Fruit fly (Drosophila melanogaster) whole organism, embryonic: ENCODE measurements around the gene CG13085.

Experiments used
- B-H1 ChIP-seq: fragments of 200-800 bp; sonication (Bioruptor generic); IDR thresholded peaks from 3 replicates; pipeline ENCODE4 v1.3.6; 2022; ENCODE audit warnings: missing biosample characterization, missing genetic modification characterization
- CG13287 ChIP-seq: fragments of 200-800 bp; sonication (Bioruptor generic); IDR thresholded peaks from 2 replicates; pipeline ENCODE4 v1.3.6; 2022; ENCODE audit warnings: missing biosample characterization, missing genetic modification characterization; ENCODE audit not compliant: partially characterized antibody
- CG15073 ChIP-seq: fragments of 200-800 bp; sonication (Bioruptor generic); optimal IDR thresholded peaks from 2 replicates; lab custom pipeline; 2016; ENCODE audit warnings: missing biosample characterization, missing genetic modification characterization
- CG2129 ChIP-seq: fragments of 200-800 bp; sonication (Bioruptor generic); IDR thresholded peaks from 2 replicates; pipeline ENCODE4 v1.3.6; 2022; ENCODE audit warnings: missing biosample characterization, missing genetic modification characterization; ENCODE audit not compliant: partially characterized antibody
- CG2678 ChIP-seq: fragments of 200-800 bp; sonication (Bioruptor generic); optimal IDR thresholded peaks from 3 replicates; lab custom pipeline; 2019; ENCODE audit warnings: missing biosample characterization, mild to moderate bottlenecking, missing genetic modification characterization, moderate library complexity
- CG3726 ChIP-seq: fragments of 200-800 bp; sonication (Bioruptor generic); IDR thresholded peaks from 3 replicates; pipeline ENCODE4, ENCODE4 v1.3.6; 2022; ENCODE audit warnings: missing biosample characterization, missing genetic modification characterization
- CG3847 ChIP-seq: fragments of 200-800 bp; sonication (Bioruptor generic); IDR thresholded peaks from 2 replicates; pipeline ENCODE4 v1.3.6; 2022; ENCODE audit warnings: missing biosample characterization, missing genetic modification characterization
- CG4730 ChIP-seq: fragments of 200-800 bp; sonication (Bioruptor generic); IDR thresholded peaks from 2 replicates; pipeline ENCODE4 v1.3.6; 2022; ENCODE audit warnings: missing biosample characterization, missing genetic modification characterization
- CG7745 ChIP-seq: fragments of 200-800 bp; sonication (Bioruptor generic); optimal IDR thresholded peaks from 2 replicates; lab custom pipeline; 2018; ENCODE audit warnings: missing biosample characterization, mild to moderate bottlenecking, missing genetic modification characterization, moderate library complexity
- CG7786 ChIP-seq: fragments of 200-800 bp; sonication (Bioruptor generic); optimal IDR thresholded peaks from 2 replicates; lab custom pipeline; 2016; ENCODE audit warnings: missing biosample characterization, missing genetic modification characterization
- Dip3 ChIP-seq: fragments of 200-800 bp; sonication (Bioruptor generic); optimal IDR thresholded peaks from 3 replicates; lab custom pipeline; 2016; ENCODE audit warnings: missing biosample characterization, missing genetic modification characterization
- Dll ChIP-seq: fragments of 200-800 bp; sonication (Bioruptor generic); IDR thresholded peaks from 4 replicates; pipeline ENCODE4 v1.3.6; 2022; ENCODE audit warnings: missing biosample characterization, missing genetic modification characterization; ENCODE audit not compliant: partially characterized antibody
- Dp ChIP-seq: fragments of 200-800 bp; sonication (Bioruptor generic); optimal IDR thresholded peaks from 2 replicates; lab custom pipeline; 2018; ENCODE audit warnings: missing biosample characterization, mild to moderate bottlenecking, missing genetic modification characterization, moderate library complexity
- E2f2 ChIP-seq: fragments of 200-800 bp; sonication (Bioruptor generic); IDR thresholded peaks from 2 replicates; pipeline ENCODE4 v1.3.6; 2022; ENCODE audit warnings: missing biosample characterization, missing genetic modification characterization
- Ets97D ChIP-seq: fragments of 200-800 bp; sonication (Bioruptor generic); optimal IDR thresholded peaks from 3 replicates; lab custom pipeline; 2016; ENCODE audit warnings: missing biosample characterization, missing genetic modification characterization
- H15 ChIP-seq: fragments of 200-800 bp; sonication (Bioruptor generic); IDR thresholded peaks from 3 replicates; pipeline ENCODE4 v1.3.6; 2022; ENCODE audit warnings: missing biosample characterization, missing genetic modification characterization
- Med ChIP-seq: fragments of 200-800 bp; sonication (Bioruptor generic); peaks from one replicate; lab custom pipeline; 2016; ENCODE audit warnings: missing biosample characterization, missing genetic modification characterization, mild to moderate bottlenecking, inconsistent platforms, moderate library complexity
- NfI ChIP-seq: fragments of 200-800 bp; sonication (Bioruptor generic); optimal IDR thresholded peaks from 3 replicates; lab custom pipeline; 2018; ENCODE audit warnings: missing biosample characterization, mild to moderate bottlenecking, missing genetic modification characterization, moderate library complexity
- YL-1 ChIP-seq: fragments of 200-800 bp; sonication (Bioruptor generic); optimal IDR thresholded peaks from 3 replicates; lab custom pipeline; 2017; ENCODE audit warnings: missing biosample characterization, mild to moderate bottlenecking, missing genetic modification characterization
- ara ChIP-seq: fragments of 200-800 bp; sonication (Bioruptor generic); IDR thresholded peaks from 2 replicates; pipeline ENCODE4 v1.3.6; 2022; ENCODE audit warnings: missing biosample characterization, missing genetic modification characterization
- bcd ChIP-seq: fragments of 200-800 bp; sonication (Bioruptor generic); optimal IDR thresholded peaks from 2 replicates; lab custom pipeline; 2017; ENCODE audit warnings: missing biosample characterization, mild to moderate bottlenecking, missing genetic modification characterization
- chinmo ChIP-seq: fragments of 200-800 bp; sonication (Bioruptor generic); IDR thresholded peaks from 4 replicates; pipeline ENCODE4 v1.3.6; 2022; ENCODE audit warnings: missing biosample characterization, missing genetic modification characterization; ENCODE audit not compliant: partially characterized antibody
- crp ChIP-seq, 2 experiments: fragments of 200-800 bp; sonication (Bioruptor generic); optimal IDR thresholded peaks; 2 replicates in 1 of 2; 3 replicates in 1 of 2; lab custom pipeline; 2017; ENCODE audit warnings: missing biosample characterization in 2 of 2, missing genetic modification characterization in 2 of 2, mild to moderate bottlenecking in 1 of 2, moderate library complexity in 1 of 2
- emc ChIP-seq: fragments of 200-800 bp; sonication (Bioruptor generic); optimal IDR thresholded peaks from 2 replicates; lab custom pipeline; 2016; ENCODE audit warnings: missing biosample characterization, missing genetic modification characterization
- gcm ChIP-seq: fragments of 200-800 bp; sonication (Bioruptor generic); optimal IDR thresholded peaks from 2 replicates; lab custom pipeline; 2019; ENCODE audit warnings: missing biosample characterization, mild to moderate bottlenecking, missing genetic modification characterization, moderate library complexity
- hbn ChIP-seq: fragments of 200-800 bp; sonication (Bioruptor generic); IDR thresholded peaks from 2 replicates; pipeline ENCODE4 v1.3.6; 2022; ENCODE audit warnings: missing biosample characterization, missing genetic modification characterization; ENCODE audit not compliant: partially characterized antibody
- hkb ChIP-seq, 2 experiments: fragments of 200-800 bp in 1 of 2; fragments of >200 bp in 1 of 2; sonication (Bioruptor generic) in 1 of 2; IDR thresholded peaks in 1 of 2; optimal IDR thresholded peaks in 1 of 2; 2 replicates each; pipeline versions ENCODE4 v1.3.6 to Lab custom; 2017 to 2022; ENCODE audit warnings: missing biosample characterization in 1 of 2, missing genetic modification characterization in 1 of 2
- insv ChIP-seq, 2 experiments: fragments of 200-800 bp; sonication (Bioruptor generic); optimal IDR thresholded peaks; 3 replicates each; lab custom pipeline; 2016 to 2018; ENCODE audit warnings: missing biosample characterization in 2 of 2, missing genetic modification characterization in 2 of 2
- lmd ChIP-seq: fragments of 200-800 bp; sonication (Bioruptor generic); IDR thresholded peaks from 2 replicates; pipeline ENCODE4 v1.3.6; 2022; ENCODE audit warnings: missing biosample characterization, missing genetic modification characterization
- mld ChIP-seq: fragments of 200-800 bp; sonication (Bioruptor generic); IDR thresholded peaks from 3 replicates; pipeline ENCODE4 v1.3.6; 2022; ENCODE audit warnings: missing biosample characterization, missing genetic modification characterization; ENCODE audit not compliant: partially characterized antibody
- nmo ChIP-seq: fragments of 200-800 bp; sonication (Bioruptor generic); optimal IDR thresholded peaks from 2 replicates; lab custom pipeline; 2018; ENCODE audit warnings: missing biosample characterization, mild to moderate bottlenecking, missing genetic modification characterization, moderate library complexity
- pb ChIP-seq: fragments of 200-800 bp; sonication (Bioruptor generic); optimal IDR thresholded peaks from 3 replicates; lab custom pipeline; 2016; ENCODE audit warnings: missing biosample characterization, missing genetic modification characterization
- pfk ChIP-seq: fragments of 200-800 bp; sonication (Bioruptor generic); optimal IDR thresholded peaks from 2 replicates; lab custom pipeline; 2018; ENCODE audit warnings: missing biosample characterization, mild to moderate bottlenecking, missing genetic modification characterization, moderate library complexity
- pzg ChIP-seq: fragments of 200-800 bp; sonication (Bioruptor generic); optimal IDR thresholded peaks from 3 replicates; lab custom pipeline; 2018; ENCODE audit warnings: missing biosample characterization, mild to moderate bottlenecking, missing genetic modification characterization, moderate library complexity
- schlank ChIP-seq: fragments of 200-800 bp; sonication (Bioruptor generic); optimal IDR thresholded peaks from 2 replicates; lab custom pipeline; 2018; ENCODE audit warnings: missing biosample characterization, mild to moderate bottlenecking, missing genetic modification characterization
- sob ChIP-seq: fragments of 200-800 bp; sonication (Bioruptor generic); IDR thresholded peaks from 2 replicates; pipeline ENCODE4 v1.3.6; 2022; ENCODE audit warnings: missing biosample characterization, missing genetic modification characterization
- tin ChIP-seq: fragments of 200-800 bp; sonication (Bioruptor generic); optimal IDR thresholded peaks from 3 replicates; lab custom pipeline; 2016; ENCODE audit warnings: missing biosample characterization, missing genetic modification characterization
- vvl ChIP-seq: fragments of 200-800 bp; sonication (Bioruptor generic); IDR thresholded peaks from 2 replicates; pipeline ENCODE4 v1.3.6; 2022; ENCODE audit warnings: missing biosample characterization, missing genetic modification characterization
- wdn ChIP-seq: fragments of 200-800 bp; sonication (Bioruptor generic); IDR thresholded peaks from 2 replicates; pipeline ENCODE4 v1.3.6; 2022; ENCODE audit warnings: missing biosample characterization, missing genetic modification characterization
- zen ChIP-seq: fragments of 200-800 bp; sonication (Bioruptor generic); optimal IDR thresholded peaks from 3 replicates; lab custom pipeline; 2018; ENCODE audit warnings: missing biosample characterization, mild to moderate bottlenecking, missing genetic modification characterization, moderate library complexity
- zfh2 ChIP-seq: fragments of 200-800 bp; sonication (Bioruptor generic); optimal IDR thresholded peaks from 2 replicates; lab custom pipeline; 2016; ENCODE audit warnings: missing biosample characterization, missing genetic modification characterization

Gene CG13085

dm6 chr2L:19430343-19430742 lies 6.5 kb downstream of the CG13085 start, which contains the start of gene RtcB (continued):
- TF ChIP-seq hbn, result peak; percentile 94
- no peak for TF ChIP-seq B-H1 (GFP tag; lab: Robert Waterston, UW)
- no peak for TF ChIP-seq CG4730
- TF ChIP-seq schlank (tag; lab: Kevin White, UChicago), result no peak
- TF ChIP-seq YL-1, result no peak
- TF ChIP-seq sob (GFP tag; lab: Robert Waterston, UW), result no peak
- TF ChIP-seq CG2678 (tag; lab: Kevin White, UChicago), result no peak
- TF ChIP-seq wdn (GFP tag; lab: Robert Waterston, UW), result no peak
- no peak for TF ChIP-seq pb
- peak; percentile 74 for TF ChIP-seq nmo
- TF ChIP-seq pfk (GFP tag; lab: Kevin White, UChicago), result no peak
- TF ChIP-seq ara, result no peak
- peak; percentile 1 for TF ChIP-seq hkb (optimal IDR thresholded peaks at IDR 0.05; lab: Kevin White, UChicago)
- TF ChIP-seq hkb (GFP tag; IDR thresholded peaks at IDR 0.05; lab: Robert Waterston, UW), result no peak

dm6 chr2L:19432424-19433015 lies 8.7 kb downstream of the CG13085 start, which contains the start of gene Rab9:
TSS of gene Rab9 (plus strand) at chr2L:19432574.
- TF ChIP-seq vvl (GFP tag; lab: Robert Waterston, UW), result no peak
- peak; percentile 1 to 87 for TF ChIP-seq insv (GFP tag; optimal IDR thresholded peaks at IDR 0.05; lab: Kevin White, UChicago)
- TF ChIP-seq CG3726 (GFP tag; lab: Robert Waterston, UW), result no peak
- TF ChIP-seq CG13287 (GFP tag; lab: Robert Waterston, UW), result peak; percentile 26; the same call in 1 of the 2 replicates
- no peak for TF ChIP-seq Dip3 (GFP tag; lab: Kevin White, UChicago)
- no peak for TF ChIP-seq Ets97D (GFP tag; lab: Kevin White, UChicago)
- TF ChIP-seq mld, result 0 out of 3 replicates have a peak, but pooled peaks have one; percentile 43
- TF ChIP-seq H15 (GFP tag; lab: Robert Waterston, UW), result no peak
- TF ChIP-seq Dll, result 0 out of 4 replicates have a peak, but pooled peaks have one; percentile 22
- no peak for TF ChIP-seq bcd (GFP tag; lab: Kevin White, UChicago)
- no peak for TF ChIP-seq CG3847 (GFP tag; lab: Robert Waterston, UW)
- TF ChIP-seq gcm, result no peak
- no peak for TF ChIP-seq CG7786
- peak; percentile 53 for TF ChIP-seq Dp (GFP tag; lab: Kevin White, UChicago)
- no peak for TF ChIP-seq CG2129 (GFP tag; lab: Robert Waterston, UW)
- peak; percentile 69 for TF ChIP-seq E2f2 (GFP tag; lab: Robert Waterston, UW)
- peak in 1 of 2 experiments; percentile 75 for TF ChIP-seq crp (GFP tag; optimal IDR thresholded peaks at IDR 0.05; lab: Kevin White, UChicago)
- TF ChIP-seq pzg (GFP tag; lab: Kevin White, UChicago), result peak; percentile 4
- no peak for TF ChIP-seq zen (tag; lab: Kevin White, UChicago)
- TF ChIP-seq zfh2 (GFP tag; lab: Kevin White, UChicago), result no peak
- no peak for TF ChIP-seq NfI
- TF ChIP-seq CG7745, result no peak
- 0 out of 2 replicates have a peak, but pooled peaks have one; percentile 7 for TF ChIP-seq lmd (GFP tag; lab: Robert Waterston, UW)
- 0 out of 2 replicates have a peak, but pooled peaks have one; percentile 16 for TF ChIP-seq wdn (GFP tag; lab: Robert Waterston, UW)
- peak; percentile 68 for TF ChIP-seq Med
- peak; percentile 86; the same call in 1 of the 4 replicates for TF ChIP-seq chinmo
- TF ChIP-seq tin (GFP tag; lab: Kevin White, UChicago), result no peak
- TF ChIP-seq emc (GFP tag; lab: Kevin White, UChicago), result no peak
- no peak for TF ChIP-seq CG15073 (GFP tag; lab: Kevin White, UChicago)
